Fruit fly (Drosophila melanogaster) whole organism, prepupa: ENCODE measurements around the gene CG42587.

Experiments used
- CG10631 ChIP-seq: fragments of 200-800 bp; sonication (Bioruptor generic); optimal IDR thresholded peaks from 2 replicates; lab custom pipeline; 2016; ENCODE audit warnings: missing biosample characterization, missing genetic modification characterization
- CG11762 ChIP-seq: fragments of 200-800 bp; sonication (Bioruptor generic); optimal IDR thresholded peaks from 3 replicates; lab custom pipeline; 2016; ENCODE audit warnings: missing biosample characterization, missing genetic modification characterization; ENCODE audit not compliant: insufficient read depth
- CG15336 ChIP-seq: fragments of 200-800 bp; sonication (Bioruptor generic); IDR thresholded peaks from 2 replicates; pipeline ENCODE4 v1.3.6; 2022; ENCODE audit warnings: missing biosample characterization, missing genetic modification characterization
- CG1621 ChIP-seq: fragments of 200-800 bp; sonication (Bioruptor generic); optimal IDR thresholded peaks from 3 replicates; lab custom pipeline; 2018; ENCODE audit warnings: missing biosample characterization, mild to moderate bottlenecking, missing genetic modification characterization
- CG32006 ChIP-seq: fragments of 200-800 bp; sonication (Bioruptor generic); optimal IDR thresholded peaks from 3 replicates; lab custom pipeline; 2017; ENCODE audit warnings: missing biosample characterization, mild to moderate bottlenecking, missing genetic modification characterization
- CG34406 ChIP-seq: fragments of 200-800 bp; sonication (Bioruptor generic); optimal IDR thresholded peaks from 3 replicates; lab custom pipeline; 2016; ENCODE audit warnings: missing biosample characterization, missing genetic modification characterization
- CG3919 ChIP-seq: fragments of 200-800 bp; sonication (Bioruptor generic); optimal IDR thresholded peaks from 3 replicates; lab custom pipeline; 2016; ENCODE audit warnings: missing biosample characterization, missing genetic modification characterization
- CG4318 ChIP-seq: fragments of 200-800 bp; sonication (Bioruptor generic); optimal IDR thresholded peaks from 3 replicates; lab custom pipeline; 2017; ENCODE audit warnings: missing biosample characterization, mild to moderate bottlenecking, missing genetic modification characterization
- CG6163 ChIP-seq: fragments of 200-800 bp; sonication (Bioruptor generic); IDR thresholded peaks from 3 replicates; pipeline ENCODE4 v1.3.6; 2022; ENCODE audit warnings: missing biosample characterization, missing genetic modification characterization
- CG6276 ChIP-seq: fragments of 200-800 bp; sonication (Bioruptor generic); optimal IDR thresholded peaks from 2 replicates; lab custom pipeline; 2017; ENCODE audit warnings: missing biosample characterization, mild to moderate bottlenecking, missing genetic modification characterization
- CG6792 ChIP-seq: fragments of 200-800 bp; sonication (Bioruptor generic); optimal IDR thresholded peaks from 3 replicates; lab custom pipeline; 2016; ENCODE audit warnings: missing biosample characterization, missing genetic modification characterization
- CG6854 ChIP-seq: fragments of 200-800 bp; sonication (Bioruptor generic); optimal IDR thresholded peaks from 2 replicates; lab custom pipeline; 2017; ENCODE audit warnings: missing biosample characterization, mild to moderate bottlenecking, missing genetic modification characterization
- CG7368 ChIP-seq: fragments of 200-800 bp; sonication (Bioruptor generic); optimal IDR thresholded peaks from 3 replicates; lab custom pipeline; 2016; ENCODE audit warnings: missing biosample characterization, missing genetic modification characterization
- CG8119 ChIP-seq: fragments of 200-800 bp; sonication (Bioruptor generic); IDR thresholded peaks from 3 replicates; pipeline ENCODE4 v1.3.6; 2022; ENCODE audit warnings: missing biosample characterization, missing genetic modification characterization
- CG8319 ChIP-seq: fragments of 200-800 bp; sonication (Bioruptor generic); optimal IDR thresholded peaks from 3 replicates; lab custom pipeline; 2016; ENCODE audit warnings: missing biosample characterization, missing genetic modification characterization
- CG8632 ChIP-seq: fragments of 200-800 bp; sonication (Bioruptor generic); optimal IDR thresholded peaks from 3 replicates; lab custom pipeline; 2016; ENCODE audit warnings: missing biosample characterization, missing genetic modification characterization
- CG9139 ChIP-seq: fragments of 200-800 bp; sonication (Bioruptor generic); optimal IDR thresholded peaks from 3 replicates; lab custom pipeline; 2017; ENCODE audit warnings: missing biosample characterization, mild to moderate bottlenecking, missing genetic modification characterization
- Eip75B ChIP-seq: fragments of 200-800 bp; sonication (Bioruptor generic); optimal IDR thresholded peaks from 3 replicates; lab custom pipeline; 2016; ENCODE audit warnings: missing biosample characterization, missing genetic modification characterization
- Eip78C ChIP-seq: fragments of 200-800 bp; sonication (Bioruptor generic); peaks from one replicate; lab custom pipeline; 2016; ENCODE audit warnings: missing biosample characterization, missing genetic modification characterization
- Hr4 ChIP-seq: fragments of 200-800 bp; sonication (Bioruptor generic); optimal IDR thresholded peaks from 3 replicates; lab custom pipeline; 2016; ENCODE audit warnings: missing biosample characterization, missing genetic modification characterization
- Lpt ChIP-seq: fragments of 200-800 bp; sonication (Bioruptor generic); optimal IDR thresholded peaks from 3 replicates; lab custom pipeline; 2016; ENCODE audit warnings: missing biosample characterization, missing genetic modification characterization
- OdsH ChIP-seq: fragments of 200-800 bp; sonication (Bioruptor generic); optimal IDR thresholded peaks from 3 replicates; lab custom pipeline; 2016; ENCODE audit warnings: missing biosample characterization, missing genetic modification characterization
- Sox102F ChIP-seq: fragments of 200-800 bp; sonication (Bioruptor generic); optimal IDR thresholded peaks from 2 replicates; lab custom pipeline; 2016; ENCODE audit warnings: missing biosample characterization, mild to moderate bottlenecking, missing genetic modification characterization
- achi ChIP-seq: fragments of 200-800 bp; sonication (Bioruptor generic); optimal IDR thresholded peaks from 3 replicates; lab custom pipeline; 2016; ENCODE audit warnings: missing biosample characterization, missing genetic modification characterization
- acj6 ChIP-seq: fragments of 200-800 bp; sonication (Bioruptor generic); optimal IDR thresholded peaks from 3 replicates; lab custom pipeline; 2016; ENCODE audit warnings: missing biosample characterization, missing genetic modification characterization
- dac ChIP-seq: fragments of 200-800 bp; sonication (Bioruptor generic); optimal IDR thresholded peaks from 2 replicates; lab custom pipeline; 2017; ENCODE audit warnings: missing biosample characterization, mild to moderate bottlenecking, missing genetic modification characterization
- dsx ChIP-seq: fragments of 200-800 bp; optimal IDR thresholded peaks from 3 replicates; lab custom pipeline; 2019; ENCODE audit warnings: missing biosample characterization, mild to moderate bottlenecking, missing genetic modification characterization, moderate library complexity; ENCODE audit not compliant: poor library complexity, severe bottlenecking
- eg ChIP-seq: fragments of 200-800 bp; sonication (Bioruptor generic); IDR thresholded peaks from 3 replicates; pipeline ENCODE4 v1.3.6; 2022; ENCODE audit warnings: missing biosample characterization, missing genetic modification characterization
- esn ChIP-seq: fragments of 200-800 bp; sonication (Bioruptor generic); optimal IDR thresholded peaks from 2 replicates; lab custom pipeline; 2016; ENCODE audit warnings: missing biosample characterization, mild to moderate bottlenecking, missing genetic modification characterization, moderate library complexity
- fd59A ChIP-seq: fragments of 200-800 bp; sonication (Bioruptor generic); optimal IDR thresholded peaks from 2 replicates; lab custom pipeline; 2017; ENCODE audit warnings: missing biosample characterization, mild to moderate bottlenecking, missing genetic modification characterization, missing genetic modification reagents
- lz ChIP-seq: fragments of 200-800 bp; sonication (Bioruptor generic); optimal IDR thresholded peaks from 3 replicates; lab custom pipeline; 2016; ENCODE audit warnings: missing biosample characterization, missing genetic modification characterization
- net ChIP-seq: fragments of 200-800 bp; sonication (Bioruptor generic); optimal IDR thresholded peaks from 3 replicates; lab custom pipeline; 2016; ENCODE audit warnings: missing biosample characterization, missing genetic modification characterization
- pdm3 ChIP-seq: fragments of 200-800 bp; sonication (Bioruptor generic); optimal IDR thresholded peaks from 3 replicates; lab custom pipeline; 2016; ENCODE audit warnings: missing biosample characterization, missing genetic modification characterization
- salr ChIP-seq, 2 experiments: fragments of 200-800 bp; sonication (Bioruptor generic); optimal IDR thresholded peaks; 3 replicates each; lab custom pipeline; 2016 to 2018; ENCODE audit warnings: missing biosample characterization in 2 of 2, missing genetic modification characterization in 2 of 2, mild to moderate bottlenecking in 1 of 2
- ss ChIP-seq, 2 experiments: fragments of 200-800 bp; sonication (Bioruptor generic); optimal IDR thresholded peaks; 2 replicates in 1 of 2; 3 replicates in 1 of 2; lab custom pipeline; 2017 to 2018; ENCODE audit warnings: mild to moderate bottlenecking in 2 of 2, missing biosample characterization in 2 of 2, missing genetic modification characterization in 2 of 2, moderate library complexity in 1 of 2
- svp ChIP-seq: fragments of 200-800 bp; sonication (Bioruptor generic); peaks from one replicate; lab custom pipeline; 2016; ENCODE audit warnings: missing biosample characterization, missing genetic modification characterization

Gene CG42587

dm6 chr2L:14706194-14706593, 38.8 kb downstream of the CG42587 start (continued):
- no peak for TF ChIP-seq CG9139 (GFP tag; lab: Kevin White, UChicago)
- TF ChIP-seq CG6854 (GFP tag; lab: Kevin White, UChicago): no peak
- no peak for TF ChIP-seq CG1621 (tag; lab: Kevin White, UChicago)
- TF ChIP-seq CG8319 (GFP tag; lab: Kevin White, UChicago): peak; percentile 42
- no peak for TF ChIP-seq CG8632 (GFP tag; lab: Kevin White, UChicago)
- TF ChIP-seq lz (GFP tag; lab: Kevin White, UChicago): peak; percentile 71
- TF ChIP-seq esn (GFP tag; lab: Kevin White, UChicago): peak; percentile 72
- no peak for TF ChIP-seq CG7368 (GFP tag; lab: Kevin White, UChicago)
- TF ChIP-seq Sox102F: peak; percentile 14
- peak; percentile 43 for TF ChIP-seq Eip75B

- TF ChIP-seq pdm3 (GFP tag; lab: Kevin White, UChicago) (peak; percentile 43), CG6792 (peak; percentile 23), CG32006 (peak; percentile 94), CG6276 (GFP tag; lab: Kevin White, UChicago) (peak; percentile 23), eg (GFP tag; lab: Robert Waterston, UW) (peak; percentile 73), CG34406 (GFP tag; lab: Kevin White, UChicago) (no peak), salr (GFP tag; optimal IDR thresholded peaks at IDR 0.05; lab: Kevin White, UChicago) (peak in 1 of 2 experiments; percentile 44), CG6163 (GFP tag; lab: Robert Waterston, UW) (peak; percentile 84), CG11762 (GFP tag; lab: Kevin White, UChicago) (no peak), CG15336 (GFP tag; lab: Robert Waterston, UW) (peak; percentile 92), net (GFP tag; lab: Kevin White, UChicago) (peak; percentile 45), svp (peak; percentile 21), CG4318 (GFP tag; lab: Kevin White, UChicago) (peak; percentile 89), ss (GFP tag; optimal IDR thresholded peaks at IDR 0.05; lab: Kevin White, UChicago) (no peak), achi (GFP tag; lab: Kevin White, UChicago) (peak; percentile 55), Lpt (GFP tag; lab: Kevin White, UChicago) (peak; percentile 72), OdsH (peak; percentile 72), CG3919 (GFP tag; lab: Kevin White, UChicago) (peak; percentile 47), fd59A (GFP tag; lab: Kevin White, UChicago) (no peak), acj6 (peak; percentile 28), Hr4 (GFP tag; lab: Kevin White, UChicago) (peak; percentile 93), CG10631 (GFP tag; lab: Kevin White, UChicago) (peak; percentile 39), CG8119 (GFP tag; lab: Robert Waterston, UW) (peak; percentile 92), dac (GFP tag; lab: Kevin White, UChicago) (peak; percentile 82), Eip78C (GFP tag; lab: Kevin White, UChicago) (peak; percentile 90), dsx (GFP tag; lab: Kevin White, UChicago) (no peak)
These were observed 43.5 kb downstream of the CG42587 start for dm6 chr2L:14701495-14701894.

dm6 chr2L:14699501-14700077, 45.4 kb downstream of the CG42587 start:
- peak; percentile 42; the same call in 2 of the 3 replicates for TF ChIP-seq eg (GFP tag; lab: Robert Waterston, UW)
- TF ChIP-seq Eip75B: no peak
- 0 out of 3 replicates have a peak, but pooled peaks have one; percentile 19 for TF ChIP-seq CG8119 (GFP tag; lab: Robert Waterston, UW)
- peak; percentile 54 for TF ChIP-seq Eip78C (GFP tag; lab: Kevin White, UChicago)
- no peak for TF ChIP-seq achi (GFP tag; lab: Kevin White, UChicago)
- peak; percentile 39 for TF ChIP-seq svp
- TF ChIP-seq, all 60 proteins: peak for 4
